Worm (Caenorhabditis elegans) whole organism, L2 larva: Measurements from ENCODE around the gene C05D12.2.
"Not testable (repeated sequence)": the region's sequence is repeated elsewhere in the genome, so short reads cannot be mapped to it uniquely, and the experiment has no call there.

Experiments
- C34F6.9 ChIP-seq: fragments of 150-350 bp; optimal IDR thresholded peaks from 2 replicates; lab custom pipeline; 2014; ENCODE audit warnings: missing biosample characterization, missing genetic modification characterization
- F13H6.1 ChIP-seq: sonication (generic microtip); optimal IDR thresholded peaks from 2 replicates; lab custom pipeline; 2016; ENCODE audit warnings: missing genetic modification characterization, missing compliant biosample characterization
- R02D3.7 ChIP-seq: fragments of 150-350 bp; optimal IDR thresholded peaks from 2 replicates; lab custom pipeline; 2014; ENCODE audit warnings: missing biosample characterization, missing genetic modification characterization
- Y55F3AM.14 ChIP-seq: fragments of 200-800 bp; sonication (Bioruptor generic); optimal IDR thresholded peaks from 2 replicates; lab custom pipeline; 2018; ENCODE audit warnings: mild to moderate bottlenecking, missing genetic modification characterization, missing compliant biosample characterization
- ZK546.5 ChIP-seq: sonication (generic microtip); optimal IDR thresholded peaks from 2 replicates; lab custom pipeline; 2017; ENCODE audit warnings: missing biosample characterization, missing genetic modification characterization
- alr-1 ChIP-seq: fragments of 150-350 bp; optimal IDR thresholded peaks from 2 replicates; lab custom pipeline; 2014; ENCODE audit warnings: missing biosample characterization, missing genetic modification characterization
- blmp-1 ChIP-seq: sonication (generic microtip); optimal IDR thresholded peaks from 2 replicates; lab custom pipeline; 2017; ENCODE audit warnings: missing genetic modification characterization, mild to moderate bottlenecking, missing compliant biosample characterization, antibody characterized with exemption, moderate library complexity; ENCODE audit not compliant: insufficient read depth
- ceh-82 ChIP-seq: fragments of 150-350 bp; optimal IDR thresholded peaks from 2 replicates; lab custom pipeline; 2014; ENCODE audit warnings: missing biosample characterization, missing genetic modification characterization
- crh-2 ChIP-seq: sonication (generic microtip); optimal IDR thresholded peaks from 2 replicates; lab custom pipeline; 2017; ENCODE audit warnings: missing biosample characterization, missing genetic modification characterization
- dmd-4 ChIP-seq: sonication (generic microtip); optimal IDR thresholded peaks from 2 replicates; lab custom pipeline; 2017; ENCODE audit warnings: missing biosample characterization, missing genetic modification characterization
- elt-3 ChIP-seq: sonication (generic microtip); optimal IDR thresholded peaks from 2 replicates; lab custom pipeline; 2017; ENCODE audit warnings: missing biosample characterization, missing genetic modification characterization
- fos-1 ChIP-seq: fragments of 150-350 bp; optimal IDR thresholded peaks from 2 replicates; lab custom pipeline; 2014; ENCODE audit warnings: missing biosample characterization, missing genetic modification characterization
- gmeb-1 ChIP-seq: fragments of 150-350 bp; optimal IDR thresholded peaks from 2 replicates; lab custom pipeline; 2014; ENCODE audit warnings: missing biosample characterization, missing genetic modification characterization
- lin-11 ChIP-seq: fragments of 150-350 bp; sonication (generic microtip); optimal IDR thresholded peaks from 2 replicates; lab custom pipeline; 2014; ENCODE audit warnings: missing biosample characterization, missing genetic modification characterization, inconsistent platforms, mixed read lengths
- lin-13 ChIP-seq: fragments of 150-350 bp; optimal IDR thresholded peaks from 2 replicates; lab custom pipeline; 2014; ENCODE audit warnings: missing biosample characterization, missing genetic modification reagents, missing genetic modification characterization
- lsy-2 ChIP-seq, 2 experiments: fragments of 150-350 bp in 1 of 2; sonication (generic microtip) in 1 of 2; optimal IDR thresholded peaks; 2 replicates each; lab custom pipeline; 2014 to 2017; ENCODE audit warnings: missing biosample characterization in 2 of 2, missing genetic modification characterization in 2 of 2
- mab-5 ChIP-seq: fragments of 150-350 bp; optimal IDR thresholded peaks from 2 replicates; lab custom pipeline; 2014; ENCODE audit warnings: missing biosample characterization, missing genetic modification characterization
- mbf-1 ChIP-seq: sonication (generic microtip); optimal IDR thresholded peaks from 2 replicates; lab custom pipeline; 2017; ENCODE audit warnings: missing biosample characterization, missing genetic modification characterization
- mdl-1 ChIP-seq, 2 experiments: fragments of 150-350 bp in 1 of 2; sonication (generic microtip) in 1 of 2; optimal IDR thresholded peaks; 2 replicates each; lab custom pipeline; 2017; ENCODE audit warnings: missing biosample characterization in 2 of 2, missing genetic modification characterization in 2 of 2
- nhr-10 ChIP-seq: sonication (generic microtip); optimal IDR thresholded peaks from 2 replicates; lab custom pipeline; 2017; ENCODE audit warnings: missing biosample characterization, missing genetic modification characterization
- nhr-12 ChIP-seq: fragments of 150-350 bp; optimal IDR thresholded peaks from 2 replicates; lab custom pipeline; 2014; ENCODE audit warnings: missing biosample characterization, missing genetic modification characterization
- nhr-129 ChIP-seq: fragments of 150-350 bp; optimal IDR thresholded peaks from 2 replicates; lab custom pipeline; 2014; ENCODE audit warnings: missing biosample characterization, missing genetic modification characterization
- nhr-21 ChIP-seq: fragments of 150-350 bp; optimal IDR thresholded peaks from 2 replicates; lab custom pipeline; 2014; ENCODE audit warnings: missing biosample characterization, missing genetic modification characterization
- nhr-23 ChIP-seq: fragments of 150-350 bp; optimal IDR thresholded peaks from 2 replicates; lab custom pipeline; 2014; ENCODE audit warnings: missing biosample characterization, missing genetic modification reagents, missing genetic modification characterization
- nhr-237 ChIP-seq: fragments of 150-350 bp; optimal IDR thresholded peaks from 2 replicates; lab custom pipeline; 2014; ENCODE audit warnings: missing biosample characterization, missing genetic modification characterization
- nhr-25 ChIP-seq: fragments of 150-350 bp; sonication (generic microtip); optimal IDR thresholded peaks from 3 replicates; lab custom pipeline; 2014; ENCODE audit warnings: missing biosample characterization, missing genetic modification characterization
- nhr-6 ChIP-seq: fragments of 150-350 bp; optimal IDR thresholded peaks from 2 replicates; lab custom pipeline; 2014; ENCODE audit warnings: missing biosample characterization, missing genetic modification characterization
- peb-1 ChIP-seq: fragments of 150-350 bp; optimal IDR thresholded peaks from 2 replicates; lab custom pipeline; 2014; ENCODE audit warnings: missing biosample characterization, missing genetic modification characterization
- sem-4 ChIP-seq: fragments of 150-350 bp; optimal IDR thresholded peaks from 2 replicates; lab custom pipeline; 2014; ENCODE audit warnings: missing biosample characterization, missing genetic modification reagents, missing genetic modification characterization
- sma-9 ChIP-seq, 2 experiments: fragments of 150-350 bp in 1 of 2; sonication (generic microtip) in 1 of 2; optimal IDR thresholded peaks; 2 replicates each; lab custom pipeline; 2014 to 2016; ENCODE audit warnings: missing genetic modification characterization in 2 of 2, mild to moderate bottlenecking in 1 of 2, missing biosample characterization in 1 of 2, missing compliant biosample characterization in 1 of 2, missing genetic modification reagents in 1 of 2, moderate library complexity in 1 of 2
- snpc-4 ChIP-seq: fragments of 150-350 bp; optimal IDR thresholded peaks from 2 replicates; lab custom pipeline; 2014; ENCODE audit warnings: missing biosample characterization, missing genetic modification characterization
- unc-55 ChIP-seq: fragments of 150-350 bp; sonication (generic microtip); optimal IDR thresholded peaks from 3 replicates; lab custom pipeline; 2014; ENCODE audit warnings: missing biosample characterization, missing genetic modification reagents, missing genetic modification characterization
- zag-1 ChIP-seq: fragments of 150-350 bp; optimal IDR thresholded peaks from 2 replicates; lab custom pipeline; 2014; ENCODE audit warnings: missing biosample characterization, missing genetic modification characterization
- ztf-11 ChIP-seq: sonication (generic microtip); optimal IDR thresholded peaks from 2 replicates; lab custom pipeline; 2017; ENCODE audit warnings: missing biosample characterization, missing genetic modification characterization

Gene C05D12.2

DNA sequence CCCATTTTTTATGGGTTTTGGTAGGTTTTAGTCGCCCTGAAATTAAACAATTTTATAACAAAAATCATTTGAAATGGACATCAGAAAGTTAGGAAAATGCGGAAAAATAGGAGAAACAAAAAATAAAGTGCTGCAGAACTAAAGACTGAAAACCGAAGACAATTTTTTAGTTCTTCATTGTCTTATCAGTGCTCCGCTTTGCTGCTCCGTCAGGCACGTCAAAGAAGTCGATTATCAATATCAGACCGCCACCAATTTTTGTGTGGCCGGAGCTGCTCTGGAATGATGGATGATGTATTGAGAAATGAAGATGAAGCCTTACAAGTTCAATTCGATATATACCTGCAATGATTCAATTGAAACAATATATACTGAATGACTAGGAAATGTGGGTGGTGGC is 20.3 kb downstream of the C05D12.2 start, which contains the start of gene vha-6:
TSS of gene vha-6 (minus strand) at position 36 of the 400 bp plus-strand sequence.
- TF ChIP-seq ZK546.5, result no peak
- TF ChIP-seq mab-5 (tag; lab: Kevin White, UChicago), result no peak
- no peak for TF ChIP-seq sma-9 (GFP tag; optimal IDR thresholded peaks at IDR 0.05; lab: Kevin White, UChicago)
- no peak for TF ChIP-seq sma-9 (tag; optimal IDR thresholded peaks at IDR 0.05; lab: Kevin White, UChicago)
- TF ChIP-seq crh-2 (tag; lab: Kevin White, UChicago), result peak; percentile 39
- TF ChIP-seq dmd-4 (tag; lab: Kevin White, UChicago), result no peak
- TF ChIP-seq lin-11 (tag; lab: Kevin White, UChicago), result no peak
- TF ChIP-seq R02D3.7 (tag; lab: Kevin White, UChicago), result no peak
- TF ChIP-seq fos-1, result peak; percentile 52
- no peak for TF ChIP-seq zag-1 (tag; lab: Kevin White, UChicago)
- TF ChIP-seq nhr-10, result no peak

DNA sequence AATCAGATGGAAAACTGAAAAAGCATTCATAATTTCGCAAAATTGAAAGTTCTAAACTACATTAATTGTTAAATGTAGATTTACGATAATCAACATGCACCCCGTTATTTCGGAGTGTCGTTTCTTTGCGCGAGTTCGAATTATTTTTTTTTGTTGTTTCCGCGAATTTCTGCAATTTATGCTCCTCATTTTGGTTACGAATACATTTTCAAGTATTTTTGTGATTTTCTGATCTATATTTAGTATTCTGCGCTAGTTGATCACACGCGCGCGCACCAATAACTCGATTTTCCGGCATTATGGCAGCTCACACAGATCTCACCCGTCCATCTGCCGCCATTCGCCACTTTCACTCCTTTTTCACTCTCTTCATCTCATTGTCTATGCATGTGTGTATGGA is 22.2 kb downstream of the C05D12.2 start, which contains the start of gene VW02B12L.2:
TSS of gene VW02B12L.2 (minus strand) at position 65 of the 400 bp plus-strand sequence.
- TF ChIP-seq sma-9 (GFP tag; optimal IDR thresholded peaks at IDR 0.05; lab: Kevin White, UChicago) (peak; percentile 33), sma-9 (tag; optimal IDR thresholded peaks at IDR 0.05; lab: Kevin White, UChicago) (no peak), lsy-2 (tag; optimal IDR thresholded peaks at IDR 0.05; lab: Kevin White, UChicago) (peak; percentile 34 to 72), mbf-1 (no peak), blmp-1 (tag; lab: Kevin White, UChicago) (peak; percentile 8), nhr-21 (no peak), R02D3.7 (tag; lab: Kevin White, UChicago) (peak; percentile 73), gmeb-1 (peak; percentile 81), unc-55 (GFP tag; lab: Kevin White, UChicago) (peak; percentile 78), F13H6.1 (tag; lab: Kevin White, UChicago) (no peak), lin-13 (peak; percentile 22), C34F6.9 (tag; lab: Kevin White, UChicago) (peak; percentile 72), nhr-129 (tag; lab: Kevin White, UChicago) (peak; percentile 51)

DNA sequence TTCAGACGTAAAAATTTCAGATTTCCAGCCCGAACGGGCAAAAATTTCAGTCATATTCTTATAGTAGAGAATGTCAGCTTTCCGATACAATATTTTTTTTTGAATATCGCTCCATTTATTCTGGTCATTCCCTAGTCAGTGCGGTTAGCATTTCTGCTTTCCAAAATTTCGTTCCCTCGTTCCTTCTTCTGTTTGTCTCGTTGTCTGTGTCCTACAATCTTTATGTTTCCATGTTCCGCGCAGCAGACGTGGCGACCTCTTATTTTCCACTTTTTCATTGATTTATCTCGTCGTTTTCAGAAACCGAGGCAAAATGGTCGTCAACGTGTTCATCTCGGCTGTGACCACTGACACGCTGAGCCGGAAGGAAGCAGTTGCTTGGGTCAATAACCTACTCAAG is 24.3 kb downstream of the C05D12.2 start, which contains the start of gene ebp-2:
TSS of gene ebp-2 (plus strand) at position 301 of the 400 bp plus-strand sequence.
- TF ChIP-seq nhr-25 (tag; lab: Kevin White, UChicago); mdl-1 (tag; optimal IDR thresholded peaks at IDR 0.05; lab: Kevin White, UChicago); lsy-2 (tag; optimal IDR thresholded peaks at IDR 0.05; lab: Kevin White, UChicago): not testable (repeated sequence)

ce11 chrII:11443128-11443527 is 25.0 kb downstream of the C05D12.2 start:
- TF ChIP-seq lin-11 (tag; lab: Kevin White, UChicago) (no peak), nhr-6 (tag; lab: Kevin White, UChicago) (no peak), sma-9 (GFP tag; optimal IDR thresholded peaks at IDR 0.05; lab: Kevin White, UChicago) (no peak), sma-9 (tag; optimal IDR thresholded peaks at IDR 0.05; lab: Kevin White, UChicago) (no peak), nhr-25 (tag; lab: Kevin White, UChicago) (no peak), C34F6.9 (tag; lab: Kevin White, UChicago) (no peak), sem-4 (no peak), gmeb-1 (no peak), mdl-1 (tag; optimal IDR thresholded peaks at IDR 0.05; lab: Kevin White, UChicago) (no peak)

DNA sequence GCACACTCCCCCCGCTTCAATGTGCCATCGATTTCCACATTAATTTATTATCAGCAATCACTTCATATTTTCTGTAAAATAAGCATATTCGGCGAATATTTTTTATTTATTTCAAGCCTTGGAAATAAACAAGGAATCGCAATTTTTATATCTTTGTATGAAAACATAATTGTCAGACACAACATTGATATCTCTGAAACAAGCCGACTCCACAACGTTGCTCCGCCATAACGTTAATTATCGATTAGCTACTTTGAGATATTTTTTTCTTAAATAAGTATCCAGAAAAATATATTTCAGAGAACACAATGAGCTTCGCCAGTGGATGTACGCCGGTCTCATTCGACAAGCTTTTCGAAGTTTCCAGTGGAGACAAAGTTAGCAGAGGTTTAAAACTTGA is 25.8 kb downstream of the C05D12.2 start, which contains the start of gene adbp-1:
TSS of gene adbp-1 (plus strand) at position 301 of the 400 bp plus-strand sequence.
- TF ChIP-seq elt-3 (tag; lab: Kevin White, UChicago) (no peak), nhr-129 (tag; lab: Kevin White, UChicago) (no peak), ZK546.5 (no peak), nhr-23 (tag; lab: Kevin White, UChicago) (no peak), alr-1 (tag; lab: Kevin White, UChicago) (no peak), nhr-237 (tag; lab: Kevin White, UChicago) (no peak), snpc-4 (tag; lab: Kevin White, UChicago) (no peak), Y55F3AM.14 (GFP tag; lab: Kevin White, UChicago) (no peak), crh-2 (tag; lab: Kevin White, UChicago) (no peak)

DNA sequence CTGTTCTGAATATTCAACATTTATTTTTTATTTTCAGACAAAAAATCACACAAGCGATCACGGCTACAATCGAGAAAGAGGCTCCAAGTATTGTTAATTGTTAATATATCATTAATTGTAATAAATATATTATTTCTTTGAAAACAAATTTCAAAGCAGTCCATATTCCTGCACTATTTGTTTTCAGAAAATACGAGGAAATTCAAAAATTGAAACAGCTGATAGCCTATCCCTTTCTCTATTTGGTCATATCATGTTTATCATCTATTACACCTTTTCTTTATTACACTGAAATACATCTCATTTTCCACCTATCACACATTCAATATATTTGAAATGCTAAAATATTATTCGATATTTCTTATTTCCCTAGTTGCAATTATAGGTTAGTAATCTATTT is 26.9 kb downstream of the C05D12.2 start, which contains the start of gene W02B12.13:
TSS of gene W02B12.13 (plus strand) at position 301 of the 400 bp plus-strand sequence.
- TF ChIP-seq lin-11 (tag; lab: Kevin White, UChicago), result no peak
- no peak for TF ChIP-seq dmd-4 (tag; lab: Kevin White, UChicago)
- no peak for TF ChIP-seq nhr-21
- TF ChIP-seq unc-55 (GFP tag; lab: Kevin White, UChicago), result no peak
- TF ChIP-seq peb-1 (tag; lab: Kevin White, UChicago), result no peak
- TF ChIP-seq ceh-82, result no peak
- TF ChIP-seq mdl-1 (tag; optimal IDR thresholded peaks at IDR 0.05; lab: Kevin White, UChicago), result no peak
- no peak for TF ChIP-seq elt-3 (tag; lab: Kevin White, UChicago)
- TF ChIP-seq nhr-10, result no peak
- no peak for TF ChIP-seq gmeb-1
- TF ChIP-seq blmp-1 (tag; lab: Kevin White, UChicago), result no peak
- TF ChIP-seq nhr-25 (tag; lab: Kevin White, UChicago), result no peak
- no peak for TF ChIP-seq nhr-12 (tag; lab: Kevin White, UChicago)
- no peak for TF ChIP-seq ztf-11 (tag; lab: Kevin White, UChicago)
